Fruit fly (Drosophila melanogaster): ENCODE results near the gene CG12229.

Gene CG12229

dm6 chr3L:17428779-17429178, 7.5 kb downstream of the CG12229 start, which contains the start of gene Gorab (continued):
- TF ChIP-seq vvl (GFP tag; IDR thresholded peaks at IDR 0.05), result peak; percentile 97
- TF ChIP-seq CG4360 (GFP tag; IDR thresholded peaks at IDR 0.05), result peak; percentile 69
- peak; percentile 87 for TF ChIP-seq Atf6 (GFP tag; IDR thresholded peaks at IDR 0.05)
- TF ChIP-seq Scr (GFP tag; IDR thresholded peaks at IDR 0.05; ENCODE audit: partially characterized antibody), result peak; percentile 57
- TF ChIP-seq CG2129 (GFP tag; IDR thresholded peaks at IDR 0.05; ENCODE audit: partially characterized antibody), result no peak
- peak; percentile 95 for TF ChIP-seq CG7372 (GFP tag; IDR thresholded peaks at IDR 0.05)
- peak; percentile 56 for TF ChIP-seq CG3838 (GFP tag; optimal IDR thresholded peaks at IDR 0.05)
- peak; percentile 94 for TF ChIP-seq ci (GFP tag; IDR thresholded peaks at IDR 0.05)
- peak; percentile 32 for TF ChIP-seq gcm (GFP tag; optimal IDR thresholded peaks at IDR 0.05)
- peak; percentile 29 for TF ChIP-seq CG8281 (tag; optimal IDR thresholded peaks at IDR 0.05)
- TF ChIP-seq kah (GFP tag; optimal IDR thresholded peaks at IDR 0.05), result no peak
- TF ChIP-seq CG8388 (GFP tag; optimal IDR thresholded peaks at IDR 0.05), result peak; percentile 67
- TF ChIP-seq otp (GFP tag; IDR thresholded peaks at IDR 0.05), result peak; percentile 92
- TF ChIP-seq CG6175 (GFP tag; IDR thresholded peaks at IDR 0.05), result peak; percentile 85
- peak; percentile 87 for TF ChIP-seq CG30431 (GFP tag; optimal IDR thresholded peaks at IDR 0.05)
- no peak for TF ChIP-seq Kr (GFP tag; optimal IDR thresholded peaks at IDR 0.05)
- TF ChIP-seq CG6689 (GFP tag; IDR thresholded peaks at IDR 0.05), result peak; percentile 96
- no peak for TF ChIP-seq hth (optimal IDR thresholded peaks at IDR 0.05)
- TF ChIP-seq Ssrp (tag; optimal IDR thresholded peaks at IDR 0.05), result peak; percentile 92
- peak; percentile 58 for TF ChIP-seq CG9437 (GFP tag; optimal IDR thresholded peaks at IDR 0.05)
- TF ChIP-seq CG3281 (GFP tag; optimal IDR thresholded peaks at IDR 0.05), result peak; percentile 67
- TF ChIP-seq zfh2 (GFP tag; optimal IDR thresholded peaks at IDR 0.05), result peak; percentile 67
- peak; percentile 77 for TF ChIP-seq CG10979 (tag; optimal IDR thresholded peaks at IDR 0.05)
- TF ChIP-seq ATbp (GFP tag; optimal IDR thresholded peaks at IDR 0.05), result peak; percentile 50
- peak; percentile 24 for TF ChIP-seq B-H2 (GFP tag; optimal IDR thresholded peaks at IDR 0.05)
- TF ChIP-seq slp2 (GFP tag; optimal IDR thresholded peaks at IDR 0.05), result peak; percentile 72
- TF ChIP-seq CG17385 (GFP tag; optimal IDR thresholded peaks at IDR 0.05), result peak; percentile 68
- no peak for TF ChIP-seq Trl (optimal IDR thresholded peaks at IDR 0.05)
- TF ChIP-seq Trl (GFP tag; optimal IDR thresholded peaks at IDR 0.05), result peak; percentile 4
- peak; percentile 91 for TF ChIP-seq Hr3 (GFP tag; optimal IDR thresholded peaks at IDR 0.05)
- TF ChIP-seq Xbp1 (GFP tag; optimal IDR thresholded peaks at IDR 0.05), result peak; percentile 94
- TF ChIP-seq CG12104 (GFP tag; optimal IDR thresholded peaks at IDR 0.05), result peak; percentile 90
- peak; percentile 58 for TF ChIP-seq Hmx (GFP tag; optimal IDR thresholded peaks at IDR 0.05)
- peak; percentile 28 for TF ChIP-seq CG6683 (GFP tag; optimal IDR thresholded peaks at IDR 0.05)
- TF ChIP-seq crc (GFP tag; optimal IDR thresholded peaks at IDR 0.05), result no peak
- peak; percentile 95 for TF ChIP-seq CG12391 (tag; optimal IDR thresholded peaks at IDR 0.05)
- TF ChIP-seq CG1529 (GFP tag; optimal IDR thresholded peaks at IDR 0.05), result peak; percentile 47
- peak; percentile 86 for TF ChIP-seq CG4820 (GFP tag; optimal IDR thresholded peaks at IDR 0.05)
- TF ChIP-seq CHES-1-like (GFP tag; optimal IDR thresholded peaks at IDR 0.05), result peak; percentile 72
- peak; percentile 92 for TF ChIP-seq CG11093 (GFP tag; IDR thresholded peaks at IDR 0.05)
- TF ChIP-seq tll (GFP tag; optimal IDR thresholded peaks at IDR 0.05), result peak in 1 of 2 experiments; percentile 31
- TF ChIP-seq CG10209 (GFP tag; optimal IDR thresholded peaks at IDR 0.05), result peak; percentile 86
- TF ChIP-seq fd64A (GFP tag; optimal IDR thresholded peaks at IDR 0.05), result no peak
- TF ChIP-seq CG18011 (GFP tag; optimal IDR thresholded peaks at IDR 0.05), result peak; percentile 56
- peak; percentile 99 for TF ChIP-seq CG7357 (GFP tag; IDR thresholded peaks at IDR 0.05)
